Worm (Caenorhabditis elegans) whole organism, early embryonic: Measurements from ENCODE around the gene nhr-27.

ENCODE experiments used
- B0310.2 ChIP-seq: sonication (generic microtip); optimal IDR thresholded peaks from 2 replicates; lab custom pipeline; 2016; ENCODE audit warnings: mild to moderate bottlenecking, missing genetic modification characterization, missing compliant biosample characterization
- F13C5.2 ChIP-seq: sonication (generic microtip); optimal IDR thresholded peaks from 2 replicates; lab custom pipeline; 2017; ENCODE audit warnings: mild to moderate bottlenecking, missing genetic modification characterization, inconsistent platforms, missing compliant biosample characterization
- aly-1 ChIP-seq: sonication (generic microtip); optimal IDR thresholded peaks from 2 replicates; lab custom pipeline; 2016; ENCODE audit warnings: missing genetic modification characterization, missing compliant biosample characterization
- ama-1 ChIP-seq: fragments of 150-350 bp; optimal IDR thresholded peaks from 2 replicates; lab custom pipeline; 2014
- ceh-13 ChIP-seq: fragments of 200-800 bp; sonication (Bioruptor generic); optimal IDR thresholded peaks from 2 replicates; lab custom pipeline; 2018; ENCODE audit warnings: mild to moderate bottlenecking, missing genetic modification characterization, missing compliant biosample characterization
- ceh-36 ChIP-seq: sonication (generic microtip); optimal IDR thresholded peaks from 2 replicates; lab custom pipeline; 2016; ENCODE audit warnings: missing genetic modification characterization, inconsistent platforms, missing compliant biosample characterization
- ets-7 ChIP-seq: sonication (generic microtip); optimal IDR thresholded peaks from 2 replicates; lab custom pipeline; 2016; ENCODE audit warnings: missing genotype, missing genetic modification characterization, missing compliant biosample characterization
- flt-1 ChIP-seq: fragments of 200-800 bp; sonication (Bioruptor generic); IDR thresholded peaks from 2 replicates; pipeline ENCODE4 v1.3.6; 2022; ENCODE audit warnings: missing genetic modification characterization, missing compliant biosample characterization
- hmbx-1 ChIP-seq: sonication (generic microtip); optimal IDR thresholded peaks from 2 replicates; lab custom pipeline; 2016; ENCODE audit warnings: mild to moderate bottlenecking, missing genetic modification characterization, missing compliant biosample characterization
- hmg-4 ChIP-seq: fragments of 200-800 bp; sonication (Bioruptor generic); optimal IDR thresholded peaks from 2 replicates; lab custom pipeline; 2018; ENCODE audit warnings: mild to moderate bottlenecking, missing genetic modification characterization, missing compliant biosample characterization
- hnd-1 ChIP-seq: sonication (generic microtip); optimal IDR thresholded peaks from 2 replicates; lab custom pipeline; 2016; ENCODE audit warnings: missing genetic modification characterization, missing compliant biosample characterization
- pes-1 ChIP-seq: fragments of 200-800 bp; sonication (Bioruptor generic); IDR thresholded peaks from 2 replicates; pipeline ENCODE4 v1.3.6; 2022; ENCODE audit warnings: missing genetic modification reagents, missing genetic modification characterization, missing compliant biosample characterization
- scrt-1 ChIP-seq: fragments of 200-800 bp; sonication (Bioruptor generic); IDR thresholded peaks from 2 replicates; pipeline ENCODE4 v1.3.6; 2022; ENCODE audit warnings: missing genetic modification characterization, missing compliant biosample characterization
- sea-1 ChIP-seq: fragments of 200-800 bp; sonication (Bioruptor generic); conservative IDR thresholded peaks from 2 replicates; pipeline ENCODE4 v1.3.6; 2022; ENCODE audit warnings: missing genetic modification characterization, missing compliant biosample characterization
- tbx-11 ChIP-seq: fragments of 200-800 bp; sonication (Bioruptor generic); IDR thresholded peaks from 2 replicates; pipeline ENCODE4 v1.3.6; 2022; ENCODE audit warnings: missing genetic modification characterization, missing compliant biosample characterization
- tbx-37 ChIP-seq: fragments of 200-800 bp; sonication (Bioruptor generic); conservative IDR thresholded peaks from 2 replicates; pipeline ENCODE4 v1.3.6; 2022; ENCODE audit warnings: missing genetic modification reagents, missing genetic modification characterization, missing compliant biosample characterization
- tra-4 ChIP-seq: sonication (generic microtip); optimal IDR thresholded peaks from 2 replicates; lab custom pipeline; 2017; ENCODE audit warnings: missing genetic modification characterization, missing compliant biosample characterization

nhr-27 gene

ce11 chrX:12793796-12794195, 14.3 kb downstream of the nhr-27 start, which contains the start of gene abf-6:
Gene abf-6 (plus strand): TSS chrX:12794118.
- TF ChIP-seq ets-7: no peak
- no peak for TF ChIP-seq aly-1 (tag; lab: Kevin White, UChicago)
- TF ChIP-seq pes-1: no peak
- no peak for TF ChIP-seq hnd-1
- no peak for TF ChIP-seq sea-1 (GFP tag; lab: Robert Waterston, UW)
- no peak for TF ChIP-seq tbx-11
- TF ChIP-seq B0310.2 (tag; lab: Kevin White, UChicago): no peak
- no peak for TF ChIP-seq flt-1 (GFP tag; lab: Robert Waterston, UW)
- TF ChIP-seq ceh-36 (tag; lab: Kevin White, UChicago): no peak
- no peak for TF ChIP-seq tbx-37 (GFP tag; lab: Robert Waterston, UW)
- TF ChIP-seq scrt-1 (GFP tag; lab: Robert Waterston, UW): no peak
- TF ChIP-seq hmg-4: no peak

ce11 chrX:12793075-12793474, 15.0 kb downstream of the nhr-27 start:
- no peak for TF ChIP-seq hnd-1
- TF ChIP-seq sea-1 (GFP tag; lab: Robert Waterston, UW): no peak
- TF ChIP-seq ceh-13 (GFP tag; lab: Kevin White, UChicago): no peak
- no peak for TF ChIP-seq ama-1 (lab: Kevin White, UChicago)

ce11 chrX:12792554-12792953, 15.6 kb downstream of the nhr-27 start, which contains the start of gene abf-5:
Gene abf-5 (plus strand): TSS chrX:12792854.
- no peak for TF ChIP-seq ceh-13 (GFP tag; lab: Kevin White, UChicago)
- TF ChIP-seq ceh-36 (tag; lab: Kevin White, UChicago): no peak
- TF ChIP-seq F13C5.2 (tag; lab: Kevin White, UChicago): no peak
- TF ChIP-seq ama-1 (lab: Kevin White, UChicago): no peak
- TF ChIP-seq tbx-37 (GFP tag; lab: Robert Waterston, UW): no peak
- TF ChIP-seq pes-1: no peak
- no peak for TF ChIP-seq hmbx-1 (tag; lab: Kevin White, UChicago)
- TF ChIP-seq scrt-1 (GFP tag; lab: Robert Waterston, UW): no peak
- no peak for TF ChIP-seq hmg-4
- TF ChIP-seq tra-4: no peak
- no peak for TF ChIP-seq hnd-1

ce11 chrX:12790036-12790435, 18.1 kb downstream of the nhr-27 start, which contains the start of gene str-123:
Gene str-123 (plus strand): TSS chrX:12790336.
- TF ChIP-seq ets-7 (no peak), tbx-37 (GFP tag; lab: Robert Waterston, UW) (no peak), F13C5.2 (tag; lab: Kevin White, UChicago) (no peak), hnd-1 (no peak), B0310.2 (tag; lab: Kevin White, UChicago) (no peak)

ce11 chrX:12787624-12788023, 20.5 kb downstream of the nhr-27 start, which contains the start of gene str-124:
Gene str-124 (plus strand): TSS chrX:12787924.
- TF ChIP-seq ceh-36 (tag; lab: Kevin White, UChicago): no peak
- TF ChIP-seq scrt-1 (GFP tag; lab: Robert Waterston, UW): no peak
- TF ChIP-seq ceh-13 (GFP tag; lab: Kevin White, UChicago): no peak
- TF ChIP-seq B0310.2 (tag; lab: Kevin White, UChicago): no peak
- TF ChIP-seq aly-1 (tag; lab: Kevin White, UChicago): no peak
- TF ChIP-seq tbx-11: no peak
- no peak for TF ChIP-seq tbx-37 (GFP tag; lab: Robert Waterston, UW)
- no peak for TF ChIP-seq hmbx-1 (tag; lab: Kevin White, UChicago)
- TF ChIP-seq hmg-4: no peak
- TF ChIP-seq sea-1 (GFP tag; lab: Robert Waterston, UW): no peak
- TF ChIP-seq pes-1: no peak
- no peak for TF ChIP-seq ama-1 (lab: Kevin White, UChicago)
- TF ChIP-seq F13C5.2 (tag; lab: Kevin White, UChicago): no peak
- no peak for TF ChIP-seq hnd-1
- no peak for TF ChIP-seq tra-4
- TF ChIP-seq flt-1 (GFP tag; lab: Robert Waterston, UW): no peak

ce11 chrX:12781712-12782444, 26.2 kb downstream of the nhr-27 start, which contains the start of gene alh-13:
Gene alh-13 (plus strand): TSS chrX:12782394.
- no peak for TF ChIP-seq ceh-36 (tag; lab: Kevin White, UChicago)
- no peak for TF ChIP-seq tbx-37 (GFP tag; lab: Robert Waterston, UW)
- no peak for TF ChIP-seq ceh-13 (GFP tag; lab: Kevin White, UChicago)
- TF ChIP-seq hmg-4: no peak
- TF ChIP-seq hmbx-1 (tag; lab: Kevin White, UChicago): no peak
- TF ChIP-seq scrt-1 (GFP tag; lab: Robert Waterston, UW): no peak
- no peak for TF ChIP-seq ama-1 (lab: Kevin White, UChicago)
- TF ChIP-seq F13C5.2 (tag; lab: Kevin White, UChicago): no peak
- TF ChIP-seq sea-1 (GFP tag; lab: Robert Waterston, UW): no peak
- no peak for TF ChIP-seq B0310.2 (tag; lab: Kevin White, UChicago)
- TF ChIP-seq hnd-1: no peak
- no peak for TF ChIP-seq tra-4
- TF ChIP-seq tbx-11: no peak

ce11 chrX:12780674-12781073, 27.4 kb downstream of the nhr-27 start:
- TF ChIP-seq hmbx-1 (tag; lab: Kevin White, UChicago): no peak
- TF ChIP-seq tra-4: no peak
- no peak for TF ChIP-seq flt-1 (GFP tag; lab: Robert Waterston, UW)
- no peak for TF ChIP-seq tbx-37 (GFP tag; lab: Robert Waterston, UW)
- TF ChIP-seq hnd-1: no peak
- TF ChIP-seq pes-1: no peak
- TF ChIP-seq ceh-13 (GFP tag; lab: Kevin White, UChicago): no peak
- no peak for TF ChIP-seq F13C5.2 (tag; lab: Kevin White, UChicago)
- no peak for TF ChIP-seq scrt-1 (GFP tag; lab: Robert Waterston, UW)
- no peak for TF ChIP-seq tbx-11
- TF ChIP-seq aly-1 (tag; lab: Kevin White, UChicago): no peak
- no peak for TF ChIP-seq hmg-4
- no peak for TF ChIP-seq ceh-36 (tag; lab: Kevin White, UChicago)
- no peak for TF ChIP-seq sea-1 (GFP tag; lab: Robert Waterston, UW)
